Fruit fly (Drosophila melanogaster) whole organism, embryonic: ENCODE data around the gene BTBD9.

ENCODE experiments used
- Blimp-1 ChIP-seq: fragments of 200-800 bp; sonication (Bioruptor generic); optimal IDR thresholded peaks from 3 replicates; lab custom pipeline; 2018; ENCODE audit warnings: missing biosample characterization, missing genetic modification characterization, mild to moderate bottlenecking, moderate library complexity, missing genetic modification reagents
- CG10979 ChIP-seq: fragments of 200-800 bp; sonication (Bioruptor generic); optimal IDR thresholded peaks from 2 replicates; lab custom pipeline; 2018; ENCODE audit warnings: missing biosample characterization, mild to moderate bottlenecking, missing genetic modification characterization, moderate library complexity
- CG11398 ChIP-seq: fragments of 200-800 bp; sonication (Bioruptor generic); optimal IDR thresholded peaks from 2 replicates; lab custom pipeline; 2016; ENCODE audit warnings: missing biosample characterization, missing genetic modification characterization
- CG12769 ChIP-seq: fragments of 200-800 bp; sonication (Bioruptor generic); optimal IDR thresholded peaks from 2 replicates; lab custom pipeline; 2019; ENCODE audit warnings: missing biosample characterization, mild to moderate bottlenecking, missing genetic modification characterization, moderate library complexity
- CG15479 ChIP-seq: fragments of 200-800 bp; sonication (Bioruptor generic); optimal IDR thresholded peaks from 3 replicates; lab custom pipeline; 2019; ENCODE audit warnings: missing biosample characterization, mild to moderate bottlenecking, missing genetic modification characterization, moderate library complexity
- CG17385 ChIP-seq: fragments of 200-800 bp; sonication (Bioruptor generic); optimal IDR thresholded peaks from 3 replicates; lab custom pipeline; 2018; ENCODE audit warnings: missing biosample characterization, mild to moderate bottlenecking, missing genetic modification characterization
- CG17829 ChIP-seq: fragments of 200-800 bp; optimal IDR thresholded peaks from 2 replicates; lab custom pipeline; 2019; ENCODE audit warnings: missing biosample characterization, mild to moderate bottlenecking, missing genetic modification characterization, moderate library complexity
- CG1792 ChIP-seq: fragments of 200-800 bp; sonication (Bioruptor generic); optimal IDR thresholded peaks from 2 replicates; lab custom pipeline; 2016; ENCODE audit warnings: missing biosample characterization, missing genetic modification characterization
- CG18262 ChIP-seq: fragments of 200-800 bp; optimal IDR thresholded peaks from 3 replicates; lab custom pipeline; 2019; ENCODE audit warnings: missing biosample characterization, mild to moderate bottlenecking, missing genetic modification characterization, moderate library complexity
- CG18599 ChIP-seq: fragments of 200-800 bp; sonication (Bioruptor generic); optimal IDR thresholded peaks from 3 replicates; lab custom pipeline; 2017; ENCODE audit warnings: missing biosample characterization, missing genetic modification characterization, mild to moderate bottlenecking, moderate library complexity, missing genetic modification reagents
- CG4617 ChIP-seq: fragments of 200-800 bp; sonication (Bioruptor generic); optimal IDR thresholded peaks from 3 replicates; lab custom pipeline; 2016; ENCODE audit warnings: missing biosample characterization, missing genetic modification characterization, borderline replicate concordance
- CG6654 ChIP-seq: fragments of 200-800 bp; sonication (Bioruptor generic); optimal IDR thresholded peaks from 2 replicates; lab custom pipeline; 2017; ENCODE audit warnings: missing biosample characterization, mild to moderate bottlenecking, missing genetic modification characterization
- CG7357 ChIP-seq: fragments of 200-800 bp; sonication (Bioruptor generic); IDR thresholded peaks from 3 replicates; pipeline ENCODE4 v1.3.6; 2022; ENCODE audit warnings: missing biosample characterization, missing genetic modification characterization
- CG8281 ChIP-seq: fragments of 200-800 bp; sonication (Bioruptor generic); optimal IDR thresholded peaks from 2 replicates; lab custom pipeline; 2018; ENCODE audit warnings: missing biosample characterization, mild to moderate bottlenecking, missing genetic modification characterization, moderate library complexity
- Camta ChIP-seq: fragments of 200-800 bp; sonication (Bioruptor generic); optimal IDR thresholded peaks from 2 replicates; lab custom pipeline; 2016; ENCODE audit warnings: missing biosample characterization, missing genetic modification characterization
- Dad ChIP-seq: fragments of 200-800 bp; sonication (Bioruptor generic); optimal IDR thresholded peaks from 3 replicates; lab custom pipeline; 2016; ENCODE audit warnings: missing biosample characterization, missing genetic modification characterization
- Drgx ChIP-seq: fragments of 200-800 bp; sonication (Bioruptor generic); IDR thresholded peaks from 2 replicates; pipeline ENCODE4 v1.3.6; 2022; ENCODE audit warnings: missing biosample characterization, missing genetic modification characterization
- Elba2 ChIP-seq: fragments of 200-800 bp; sonication (Bioruptor generic); optimal IDR thresholded peaks from 3 replicates; lab custom pipeline; 2016; ENCODE audit warnings: missing biosample characterization, missing genetic modification characterization
- Gsc ChIP-seq: fragments of 200-800 bp; sonication (Bioruptor generic); IDR thresholded peaks from 2 replicates; pipeline ENCODE4 v1.3.6; 2022; ENCODE audit warnings: missing biosample characterization, missing genetic modification characterization
- H15 ChIP-seq: fragments of 200-800 bp; sonication (Bioruptor generic); IDR thresholded peaks from 3 replicates; pipeline ENCODE4 v1.3.6; 2022; ENCODE audit warnings: missing biosample characterization, missing genetic modification characterization
- HLH54F ChIP-seq: fragments of 200-800 bp; sonication (Bioruptor generic); optimal IDR thresholded peaks from 3 replicates; lab custom pipeline; 2016; ENCODE audit warnings: missing biosample characterization, missing genetic modification characterization
- Hand ChIP-seq: fragments of 200-800 bp; sonication (Bioruptor generic); optimal IDR thresholded peaks from 2 replicates; lab custom pipeline; 2017; ENCODE audit warnings: mild to moderate bottlenecking, missing biosample characterization, missing genetic modification reagents, missing genetic modification characterization
- Hmx ChIP-seq: fragments of 200-800 bp; sonication (Bioruptor generic); optimal IDR thresholded peaks from 2 replicates; lab custom pipeline; 2016; ENCODE audit warnings: missing biosample characterization, missing genetic modification characterization
- Med ChIP-seq: fragments of 200-800 bp; sonication (Bioruptor generic); peaks from one replicate; lab custom pipeline; 2016; ENCODE audit warnings: missing biosample characterization, missing genetic modification characterization, mild to moderate bottlenecking, inconsistent platforms, moderate library complexity
- Trl ChIP-seq, 3 experiments: fragments of >200 bp in 2 of 3; fragments of 200-800 bp in 1 of 3; sonication (Bioruptor generic) in 1 of 3; optimal IDR thresholded peaks; 2 replicates in 1 of 3; 3 replicates in 2 of 3; lab custom pipeline; 2016 to 2017; ENCODE audit warnings: missing biosample characterization in 1 of 3, missing genetic modification characterization in 1 of 3
- ab ChIP-seq: fragments of 200-800 bp; sonication (Bioruptor generic); optimal IDR thresholded peaks from 2 replicates; lab custom pipeline; 2016; ENCODE audit warnings: missing biosample characterization, missing genetic modification characterization
- ap ChIP-seq: fragments of 200-800 bp; sonication (Bioruptor generic); IDR thresholded peaks from 2 replicates; pipeline ENCODE4 v1.3.6; 2022; ENCODE audit warnings: missing biosample characterization, missing genetic modification characterization
- bbx ChIP-seq: fragments of 200-800 bp; sonication (Bioruptor generic); IDR thresholded peaks from 2 replicates; pipeline ENCODE4 v1.3.6; 2022; ENCODE audit warnings: missing biosample characterization, missing genetic modification characterization; ENCODE audit not compliant: partially characterized antibody
- bsh ChIP-seq, 2 experiments: fragments of 200-800 bp; sonication (Bioruptor generic); optimal IDR thresholded peaks; 2 replicates each; lab custom pipeline; 2017 to 2018; ENCODE audit warnings: mild to moderate bottlenecking in 2 of 2, missing biosample characterization in 2 of 2, missing genetic modification characterization in 2 of 2, moderate library complexity in 1 of 2
- croc ChIP-seq: fragments of 200-800 bp; sonication (Bioruptor generic); conservative IDR thresholded peaks from 3 replicates; pipeline ENCODE4 v1.3.6; 2022; ENCODE audit warnings: missing biosample characterization, missing genetic modification characterization
- crol ChIP-seq: fragments of 200-800 bp; sonication (Bioruptor generic); IDR thresholded peaks from 2 replicates; pipeline ENCODE4 v1.3.6; 2022; ENCODE audit warnings: missing biosample characterization, missing genetic modification characterization
- ems ChIP-seq: fragments of 200-800 bp; sonication (Bioruptor generic); optimal IDR thresholded peaks from 3 replicates; lab custom pipeline; 2016; ENCODE audit warnings: missing biosample characterization, missing genetic modification characterization
- fd96Cb ChIP-seq: fragments of 200-800 bp; sonication (Bioruptor generic); optimal IDR thresholded peaks from 2 replicates; lab custom pipeline; 2018; ENCODE audit warnings: missing biosample characterization, mild to moderate bottlenecking, missing genetic modification characterization, moderate library complexity
- gcm ChIP-seq: fragments of 200-800 bp; sonication (Bioruptor generic); optimal IDR thresholded peaks from 2 replicates; lab custom pipeline; 2019; ENCODE audit warnings: missing biosample characterization, mild to moderate bottlenecking, missing genetic modification characterization, moderate library complexity
- inv ChIP-seq: fragments of 200-800 bp; sonication (Bioruptor generic); IDR thresholded peaks from 2 replicates; pipeline ENCODE4 v1.3.6; 2022; ENCODE audit warnings: missing biosample characterization, missing genetic modification characterization; ENCODE audit not compliant: partially characterized antibody
- lmd ChIP-seq: fragments of 200-800 bp; sonication (Bioruptor generic); IDR thresholded peaks from 2 replicates; pipeline ENCODE4 v1.3.6; 2022; ENCODE audit warnings: missing biosample characterization, missing genetic modification characterization
- nom ChIP-seq: fragments of 200-800 bp; sonication (Bioruptor generic); optimal IDR thresholded peaks from 2 replicates; lab custom pipeline; 2017; ENCODE audit warnings: missing biosample characterization, missing genetic modification characterization, mild to moderate bottlenecking, moderate library complexity, missing genetic modification reagents
- prd ChIP-seq, 3 experiments: fragments of >200 bp in 2 of 3; fragments of 200-800 bp in 1 of 3; sonication (Bioruptor generic) in 1 of 3; optimal IDR thresholded peaks in 2 of 3; IDR thresholded peaks in 1 of 3; 2 replicates in 2 of 3; 3 replicates in 1 of 3; pipeline versions ENCODE4 v1.3.6 to Lab custom; 2017 to 2022; ENCODE audit warnings: missing biosample characterization in 1 of 3, missing genetic modification characterization in 1 of 3
- pros ChIP-seq: fragments of 200-800 bp; sonication (Bioruptor generic); optimal IDR thresholded peaks from 3 replicates; lab custom pipeline; 2019; ENCODE audit warnings: missing biosample characterization, mild to moderate bottlenecking, missing genetic modification characterization, moderate library complexity
- psq ChIP-seq: fragments of 200-800 bp; sonication (Bioruptor generic); optimal IDR thresholded peaks from 2 replicates; lab custom pipeline; 2017; ENCODE audit warnings: missing biosample characterization, missing genetic modification characterization
- sens ChIP-seq: fragments of 200-800 bp; sonication (Bioruptor generic); peaks from one replicate; lab custom pipeline; 2016; ENCODE audit warnings: missing biosample characterization, missing genetic modification characterization
- slou ChIP-seq: fragments of 200-800 bp; sonication (Bioruptor generic); optimal IDR thresholded peaks from 3 replicates; lab custom pipeline; 2016; ENCODE audit warnings: missing biosample characterization, missing genetic modification characterization
- sqz ChIP-seq: fragments of 200-800 bp; sonication (Bioruptor generic); optimal IDR thresholded peaks from 3 replicates; lab custom pipeline; 2018; ENCODE audit warnings: missing biosample characterization, mild to moderate bottlenecking, missing genetic modification characterization
- stc ChIP-seq: fragments of 200-800 bp; sonication (Bioruptor generic); IDR thresholded peaks from 2 replicates; pipeline ENCODE4 v1.3.6; 2022; ENCODE audit warnings: missing biosample characterization, missing genetic modification characterization
- tio ChIP-seq: fragments of 200-800 bp; sonication (Bioruptor generic); optimal IDR thresholded peaks from 2 replicates; lab custom pipeline; 2017; ENCODE audit warnings: missing biosample characterization, missing genetic modification characterization, inconsistent platforms
- zen ChIP-seq: fragments of 200-800 bp; sonication (Bioruptor generic); optimal IDR thresholded peaks from 3 replicates; lab custom pipeline; 2018; ENCODE audit warnings: missing biosample characterization, mild to moderate bottlenecking, missing genetic modification characterization, moderate library complexity

Gene BTBD9

DNA sequence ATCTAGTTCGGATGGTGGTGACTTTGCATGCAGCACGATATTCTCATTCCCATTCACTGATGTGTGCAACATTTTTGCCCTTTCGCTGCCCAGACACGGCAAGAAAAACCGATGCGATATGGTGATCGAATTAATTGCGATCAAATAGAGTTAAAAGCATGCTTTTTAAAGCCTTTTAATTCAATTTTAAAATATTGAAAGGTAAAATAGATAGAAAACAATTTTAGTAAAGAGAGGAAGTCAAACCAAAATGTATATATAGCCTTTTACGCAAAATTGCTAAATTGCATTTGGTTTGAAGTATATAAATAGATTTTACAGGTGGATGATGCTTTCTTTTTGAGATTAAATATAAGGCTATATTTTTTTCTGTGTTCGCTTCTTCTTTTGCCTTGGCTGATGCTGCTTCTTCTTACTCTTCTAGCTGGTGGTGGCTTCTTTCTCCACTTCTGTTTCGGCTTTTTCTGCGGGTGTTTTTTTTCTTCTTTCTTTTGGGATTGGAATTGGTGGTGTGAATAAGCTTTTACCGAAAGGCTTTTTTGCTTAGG, 27.3 kb upstream of the BTBD9 start (continued):
- 0 out of 3 replicates have a peak, but pooled peaks have one; percentile 44 for TF ChIP-seq CG7357 (GFP tag; lab: Robert Waterston, UW)
- TF ChIP-seq fd96Cb, result no peak
- no peak for TF ChIP-seq Trl (optimal IDR thresholded peaks at IDR 0.05; lab: Kevin White, UChicago)
- no peak for TF ChIP-seq Trl (GFP tag; optimal IDR thresholded peaks at IDR 0.05; lab: Kevin White, UChicago)
- TF ChIP-seq Blimp-1 (GFP tag; lab: Kevin White, UChicago), result peak; percentile 20
- no peak for TF ChIP-seq CG4617 (GFP tag; lab: Kevin White, UChicago)
- TF ChIP-seq CG11398 (GFP tag; lab: Kevin White, UChicago), result no peak
- no peak for TF ChIP-seq lmd (GFP tag; lab: Robert Waterston, UW)
- no peak for TF ChIP-seq ap
- no peak for TF ChIP-seq H15 (GFP tag; lab: Robert Waterston, UW)
- no peak for TF ChIP-seq Hmx (GFP tag; lab: Kevin White, UChicago)
- no peak for TF ChIP-seq Camta
- no peak for TF ChIP-seq CG12769 (tag; lab: Kevin White, UChicago)
- TF ChIP-seq prd (optimal IDR thresholded peaks at IDR 0.05; lab: Kevin White, UChicago), result no peak
- 0 out of 3 replicates have a peak, but pooled peaks have one; percentile 24 for TF ChIP-seq prd (GFP tag; IDR thresholded peaks at IDR 0.05; lab: Robert Waterston, UW)
- peak; percentile 67 for TF ChIP-seq sens (GFP tag; lab: Kevin White, UChicago)
- TF ChIP-seq CG8281, result no peak
- no peak for TF ChIP-seq Dad (GFP tag; lab: Kevin White, UChicago)
- TF ChIP-seq HLH54F (GFP tag; lab: Kevin White, UChicago), result no peak
- TF ChIP-seq slou (GFP tag; lab: Kevin White, UChicago), result peak; percentile 24
- TF ChIP-seq pros (GFP tag; lab: Kevin White, UChicago), result peak; percentile 70
- TF ChIP-seq CG18262 (tag; lab: Kevin White, UChicago), result peak; percentile 76
- TF ChIP-seq CG17829, result peak; percentile 51
- TF ChIP-seq CG10979 (tag; lab: Kevin White, UChicago), result peak; percentile 43
- TF ChIP-seq Med (GFP tag; lab: Kevin White, UChicago), result peak; percentile 15

DNA sequence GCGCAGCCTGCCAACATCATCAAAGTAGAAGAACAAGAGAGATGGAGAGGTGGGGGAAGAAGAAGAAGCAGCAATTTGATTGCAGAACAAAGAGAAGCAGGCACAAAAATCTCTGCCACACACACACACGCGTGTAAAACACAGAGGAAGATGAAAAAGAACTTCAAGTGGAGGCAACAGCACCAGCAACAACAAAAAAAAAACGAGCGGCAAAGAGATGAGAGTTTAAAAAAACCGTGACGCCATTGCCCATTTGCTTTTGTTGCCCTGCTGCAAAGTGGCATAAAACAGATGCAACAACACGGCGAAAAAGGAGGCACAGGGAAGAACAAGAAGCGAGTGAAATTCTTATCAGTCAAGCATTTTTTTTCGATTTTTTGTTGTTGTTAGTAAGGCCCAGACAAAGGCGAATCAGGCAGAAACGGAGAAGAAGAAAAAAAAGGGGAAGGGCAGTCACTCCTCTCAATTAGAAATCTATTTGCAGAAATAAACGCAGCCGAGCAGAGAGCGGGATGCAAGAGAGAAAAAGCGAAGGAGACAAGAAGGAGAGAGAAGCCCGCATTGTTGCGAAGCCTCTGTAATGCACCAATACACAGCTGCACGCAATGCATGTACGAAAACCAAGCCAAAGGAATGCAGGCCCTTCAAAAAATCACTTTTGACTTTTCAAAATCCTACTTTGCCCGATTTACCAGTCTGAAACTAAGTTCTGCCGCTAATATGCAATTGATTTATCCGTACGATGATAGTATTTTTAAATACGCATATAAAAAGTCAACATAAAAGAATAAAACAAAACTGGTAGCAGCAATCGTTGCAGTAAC, 26.4 kb upstream of the BTBD9 start:
- no peak for TF ChIP-seq inv (GFP tag; lab: Robert Waterston, UW)
- no peak for TF ChIP-seq CG1792 (GFP tag; lab: Kevin White, UChicago)
- TF ChIP-seq Elba2, result peak; percentile 30
- no peak for TF ChIP-seq CG6654 (GFP tag; lab: Kevin White, UChicago)
- TF ChIP-seq CG17385, result peak; percentile 84
- TF ChIP-seq Hand (GFP tag; lab: Kevin White, UChicago), result no peak
- peak; percentile 70 for TF ChIP-seq gcm
- no peak for TF ChIP-seq ems (GFP tag; lab: Kevin White, UChicago)
- TF ChIP-seq sqz (GFP tag; lab: Kevin White, UChicago), result peak; percentile 85
- no peak for TF ChIP-seq tio (GFP tag; lab: Kevin White, UChicago)
- peak; percentile 10 to 51 for TF ChIP-seq Trl (optimal IDR thresholded peaks at IDR 0.05; lab: Kevin White, UChicago)
- TF ChIP-seq Trl (GFP tag; optimal IDR thresholded peaks at IDR 0.05; lab: Kevin White, UChicago), result no peak
- TF ChIP-seq croc, result no peak
- TF ChIP-seq Drgx (GFP tag; lab: Robert Waterston, UW), result peak; percentile 46; the same call in 1 of the 2 replicates
- TF ChIP-seq zen (tag; lab: Kevin White, UChicago), result no peak
- TF ChIP-seq Gsc (GFP tag; lab: Robert Waterston, UW), result no peak
- peak; percentile 58 for TF ChIP-seq CG15479 (GFP tag; lab: Kevin White, UChicago)
- no peak for TF ChIP-seq ab (GFP tag; lab: Kevin White, UChicago)
- TF ChIP-seq bbx (GFP tag; lab: Robert Waterston, UW), result no peak
- peak; percentile 2 for TF ChIP-seq psq (GFP tag; lab: Kevin White, UChicago)
- TF ChIP-seq nom (GFP tag; lab: Kevin White, UChicago), result peak; percentile 74
- TF ChIP-seq bsh (GFP tag; optimal IDR thresholded peaks at IDR 0.05; lab: Kevin White, UChicago), result peak in 1 of 2 experiments; percentile 70
- 0 out of 2 replicates have a peak, but pooled peaks have one; percentile 34 for TF ChIP-seq crol (GFP tag; lab: Robert Waterston, UW)
- no peak for TF ChIP-seq CG18599
- no peak for TF ChIP-seq stc
- TF ChIP-seq pros (GFP tag; lab: Kevin White, UChicago), result peak; percentile 18
